Worm (Caenorhabditis elegans) whole organism, L4/young adult: Measurements from ENCODE around the gene Y43F8B.12.

Source experiments
- W03F9.2 ChIP-seq: fragments of 150-350 bp; optimal IDR thresholded peaks from 2 replicates; lab custom pipeline; 2014; ENCODE audit warnings: missing biosample characterization, missing genetic modification characterization
- dao-5 ChIP-seq: sonication (generic microtip); optimal IDR thresholded peaks from 2 replicates; lab custom pipeline; 2016; ENCODE audit warnings: missing genotype, missing genetic modification characterization, moderate library complexity, missing compliant biosample characterization
- him-1 ChIP-seq: sonication (generic microtip); optimal IDR thresholded peaks from 2 replicates; lab custom pipeline; 2016; ENCODE audit warnings: missing genotype, missing genetic modification reagents, missing genetic modification characterization, missing compliant biosample characterization

Y43F8B.12 gene

ce11 chrV:19490461-19490860 lies 22.3 kb downstream of the Y43F8B.12 start, which contains the start of gene Y43F8B.7:
Gene Y43F8B.7, plus strand, starts transcription at chrV:19490761.
- no peak for TF ChIP-seq dao-5 (tag; lab: Kevin White, UChicago)
- TF ChIP-seq W03F9.2 (tag; lab: Kevin White, UChicago): no peak
- TF ChIP-seq him-1 (tag; lab: Kevin White, UChicago): no peak

ce11 chrV:19491302-19491701 lies 23.1 kb downstream of the Y43F8B.12 start, which contains the start of gene Y43F8B.29:
Gene Y43F8B.29, plus strand, starts transcription at chrV:19491602.
- TF ChIP-seq dao-5 (tag; lab: Kevin White, UChicago) (no peak), him-1 (tag; lab: Kevin White, UChicago) (no peak), W03F9.2 (tag; lab: Kevin White, UChicago) (no peak)

- TF ChIP-seq dao-5 (tag; lab: Kevin White, UChicago) (no peak), W03F9.2 (tag; lab: Kevin White, UChicago) (no peak), him-1 (tag; lab: Kevin White, UChicago) (no peak)
Observed at ce11 chrV:19495145-19495544, 27.0 kb downstream of the Y43F8B.12 start.

ce11 chrV:19495587-19495986 lies 27.4 kb downstream of the Y43F8B.12 start, which contains the start of gene scl-21:
Gene scl-21, minus strand, starts transcription at chrV:19495687.
- TF ChIP-seq dao-5 (tag; lab: Kevin White, UChicago): no peak
- TF ChIP-seq him-1 (tag; lab: Kevin White, UChicago): no peak
- TF ChIP-seq W03F9.2 (tag; lab: Kevin White, UChicago): no peak

ce11 chrV:19497087-19497486 lies 28.9 kb downstream of the Y43F8B.12 start:
- TF ChIP-seq him-1 (tag; lab: Kevin White, UChicago): no peak
- no peak for TF ChIP-seq dao-5 (tag; lab: Kevin White, UChicago)
- TF ChIP-seq W03F9.2 (tag; lab: Kevin White, UChicago): no peak

ce11 chrV:19501389-19501788 lies 33.2 kb downstream of the Y43F8B.12 start:
- TF ChIP-seq W03F9.2 (tag; lab: Kevin White, UChicago) (no peak), him-1 (tag; lab: Kevin White, UChicago) (no peak), dao-5 (tag; lab: Kevin White, UChicago) (no peak)

ce11 chrV:19502579-19503151 lies 34.5 kb downstream of the Y43F8B.12 start, which contains the start of gene Y43F8B.3:
Gene Y43F8B.3, plus strand, starts transcription at chrV:19503101.
- no peak for TF ChIP-seq dao-5 (tag; lab: Kevin White, UChicago)
- no peak for TF ChIP-seq him-1 (tag; lab: Kevin White, UChicago)
- no peak for TF ChIP-seq W03F9.2 (tag; lab: Kevin White, UChicago)

ce11 chrV:19509061-19509460 lies 40.9 kb downstream of the Y43F8B.12 start:
- TF ChIP-seq dao-5 (tag; lab: Kevin White, UChicago) (no peak), W03F9.2 (tag; lab: Kevin White, UChicago) (no peak), him-1 (tag; lab: Kevin White, UChicago) (no peak)

- TF ChIP-seq W03F9.2 (tag; lab: Kevin White, UChicago): no peak
- no peak for TF ChIP-seq him-1 (tag; lab: Kevin White, UChicago)
- TF ChIP-seq dao-5 (tag; lab: Kevin White, UChicago): no peak
Observed at ce11 chrV:19510352-19510751, 42.2 kb downstream of the Y43F8B.12 start.

- TF ChIP-seq W03F9.2 (tag; lab: Kevin White, UChicago): no peak
- no peak for TF ChIP-seq him-1 (tag; lab: Kevin White, UChicago)
- no peak for TF ChIP-seq dao-5 (tag; lab: Kevin White, UChicago)
Observed at ce11 chrV:19510925-19511324, 42.7 kb downstream of the Y43F8B.12 start.

ce11 chrV:19512260-19512947 lies 44.2 kb downstream of the Y43F8B.12 start, which contains the start of gene Y43F8B.19:
Gene Y43F8B.19, minus strand, starts transcription at chrV:19512310.
- TF ChIP-seq him-1 (tag; lab: Kevin White, UChicago) (no peak), W03F9.2 (tag; lab: Kevin White, UChicago) (no peak), dao-5 (tag; lab: Kevin White, UChicago) (no peak)

ce11 chrV:19513552-19513951 lies 45.4 kb downstream of the Y43F8B.12 start, which contains the start of gene phy-4:
Gene phy-4, minus strand, starts transcription at chrV:19513652.
- TF ChIP-seq him-1 (tag; lab: Kevin White, UChicago): no peak
- TF ChIP-seq W03F9.2 (tag; lab: Kevin White, UChicago): no peak
- no peak for TF ChIP-seq dao-5 (tag; lab: Kevin White, UChicago)

ce11 chrV:19518468-19519168 lies 50.4 kb downstream of the Y43F8B.12 start:
- TF ChIP-seq W03F9.2 (tag; lab: Kevin White, UChicago) (no peak), dao-5 (tag; lab: Kevin White, UChicago) (no peak), him-1 (tag; lab: Kevin White, UChicago) (no peak)
